Fruit fly (Drosophila melanogaster) whole organism, embryonic: ENCODE data around the gene cav.

Experiments
- pfk ChIP-seq: fragments of 200-800 bp; sonication (Bioruptor generic); optimal IDR thresholded peaks from 2 replicates; lab custom pipeline; 2018; ENCODE audit warnings: missing biosample characterization, mild to moderate bottlenecking, missing genetic modification characterization, moderate library complexity
- run ChIP-seq: fragments of 200-800 bp; sonication (Bioruptor generic); optimal IDR thresholded peaks from 3 replicates; lab custom pipeline; 2018; ENCODE audit warnings: missing biosample characterization, mild to moderate bottlenecking, missing genetic modification characterization

DNA sequence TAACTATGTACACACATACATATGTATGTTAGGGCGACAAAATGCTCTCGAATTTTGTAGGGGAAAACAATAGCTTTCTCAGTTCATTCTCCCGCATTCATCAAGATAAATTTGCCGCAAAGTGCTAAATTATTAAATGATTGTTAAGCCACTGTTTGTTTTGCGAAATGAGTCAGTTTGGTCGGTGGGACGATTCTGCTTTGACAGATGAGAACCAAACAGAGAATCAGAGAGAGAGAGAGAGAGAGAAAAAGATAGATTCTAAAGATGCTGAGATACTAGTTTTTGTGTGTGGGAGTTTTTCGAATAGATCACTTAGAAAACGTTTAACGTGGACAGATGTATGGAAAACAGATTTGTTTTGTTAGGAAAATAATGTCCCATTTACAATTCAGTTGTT lies 39.5 kb downstream of the cav start:
- TF ChIP-seq run (tag; lab: Kevin White, UChicago) (no peak), pfk (GFP tag; lab: Kevin White, UChicago) (no peak)
